Worm (Caenorhabditis elegans): ENCODE results near the gene ZK669.5.

Gene ZK669.5

DNA sequence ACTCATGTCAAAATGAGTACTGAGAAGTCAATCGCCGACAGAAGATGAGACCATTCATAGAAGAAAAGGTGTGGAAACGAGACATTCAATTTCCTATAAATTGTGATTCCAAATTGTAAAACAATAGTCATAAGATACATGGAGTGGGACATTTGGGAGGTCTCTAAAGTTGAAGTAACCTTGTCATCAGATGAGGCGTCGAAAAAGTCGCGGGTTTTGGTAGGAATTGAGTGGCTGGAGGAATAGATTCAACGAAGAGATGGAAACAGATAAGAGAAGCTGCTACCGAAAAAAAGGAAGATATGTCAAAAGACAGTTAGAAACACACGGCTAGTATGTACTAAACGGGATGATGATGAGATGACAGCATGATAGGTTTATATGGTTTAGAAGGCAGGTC is 16.0 kb downstream of the ZK669.5 start:
- no peak for TF ChIP-seq atf-7 (tag; optimal IDR thresholded peaks at IDR 0.05)
- no peak for TF ChIP-seq dpff-1 (tag; optimal IDR thresholded peaks at IDR 0.05)
- no peak for TF ChIP-seq attf-3 (GFP tag; conservative IDR thresholded peaks at IDR 0.05)
- no peak for TF ChIP-seq ceh-100 (GFP tag; IDR thresholded peaks at IDR 0.05)

DNA sequence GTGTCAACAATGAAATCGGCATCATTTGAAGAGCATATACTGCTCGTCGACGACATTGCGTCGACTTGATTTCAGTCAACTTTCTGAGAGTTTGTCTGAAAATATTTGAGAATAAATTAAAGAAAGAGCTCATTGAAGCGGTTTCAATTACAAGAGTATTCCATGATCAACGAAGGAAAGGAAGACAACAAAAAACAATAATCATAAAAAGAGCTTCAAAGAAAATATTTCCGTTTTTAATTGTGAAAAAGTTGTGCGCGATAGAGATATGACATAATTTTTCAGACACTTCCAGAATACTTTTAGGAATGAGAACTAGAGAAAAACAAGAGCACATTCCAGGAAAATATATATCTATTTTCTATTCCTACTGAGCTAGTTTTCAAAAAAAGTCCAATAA is 18.1 kb downstream of the ZK669.5 start, which contains the start of gene spv-1:
Gene spv-1, minus strand, starts transcription at position 101 of the 400 bp plus-strand sequence.
- TF ChIP-seq lsy-27 (tag; optimal IDR thresholded peaks at IDR 0.05; ENCODE audit: borderline replicate concordance, insufficient read depth) (no peak), B0019.2 (GFP tag; conservative IDR thresholded peaks at IDR 0.05) (no peak), ceh-58 (GFP tag; IDR thresholded peaks at IDR 0.05) (no peak), rcor-1 (GFP tag; IDR thresholded peaks at IDR 0.05) (no peak), sea-2 (GFP tag; IDR thresholded peaks at IDR 0.05) (no peak)

DNA sequence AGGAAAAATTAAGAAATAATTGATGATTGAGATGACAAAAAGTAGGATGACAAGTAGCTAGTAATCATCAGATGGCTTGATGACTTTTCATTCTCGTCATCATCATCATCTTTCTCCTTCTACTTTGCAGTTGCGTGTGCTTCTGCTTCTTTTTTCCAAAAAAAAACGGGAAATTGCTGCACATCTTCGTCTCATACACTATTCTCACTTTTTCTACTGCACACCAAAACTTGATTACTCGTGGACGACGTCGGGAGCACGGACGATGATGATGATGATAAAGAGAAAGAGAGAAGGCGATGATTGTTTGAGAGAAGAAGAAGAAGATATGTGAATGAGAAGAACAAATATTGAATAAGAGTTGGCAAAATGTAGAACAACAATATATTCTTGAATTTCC is 25.5 kb downstream of the ZK669.5 start:
- TF ChIP-seq egl-18 (GFP tag; IDR thresholded peaks at IDR 0.05) (no peak), nhr-120 (GFP tag; IDR thresholded peaks at IDR 0.05) (no peak)

DNA sequence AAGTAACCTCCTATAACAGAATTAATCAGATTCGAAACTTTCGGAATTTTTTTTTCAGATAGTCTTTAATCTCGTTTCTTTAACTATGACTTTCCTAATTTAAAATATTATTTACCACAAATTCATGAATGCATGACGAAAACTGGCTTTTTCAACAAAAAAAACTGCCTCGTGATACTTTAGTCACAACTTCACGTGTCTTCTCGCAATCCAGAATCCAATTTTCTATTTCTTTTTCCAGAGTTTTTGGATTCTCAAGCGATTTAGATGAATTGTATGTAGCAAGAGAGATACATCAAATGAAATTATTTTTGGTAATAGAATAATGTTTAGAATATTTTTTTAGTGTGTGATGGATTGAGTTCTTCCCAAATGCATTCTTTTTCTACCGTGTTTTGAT is 26.5 kb downstream of the ZK669.5 start:
- no peak for TF ChIP-seq dpl-1 (GFP tag; optimal IDR thresholded peaks at IDR 0.05)
- no peak for TF ChIP-seq ztf-18 (tag; optimal IDR thresholded peaks at IDR 0.05)
- TF ChIP-seq B0035.1 (tag; optimal IDR thresholded peaks at IDR 0.05) = no peak

DNA sequence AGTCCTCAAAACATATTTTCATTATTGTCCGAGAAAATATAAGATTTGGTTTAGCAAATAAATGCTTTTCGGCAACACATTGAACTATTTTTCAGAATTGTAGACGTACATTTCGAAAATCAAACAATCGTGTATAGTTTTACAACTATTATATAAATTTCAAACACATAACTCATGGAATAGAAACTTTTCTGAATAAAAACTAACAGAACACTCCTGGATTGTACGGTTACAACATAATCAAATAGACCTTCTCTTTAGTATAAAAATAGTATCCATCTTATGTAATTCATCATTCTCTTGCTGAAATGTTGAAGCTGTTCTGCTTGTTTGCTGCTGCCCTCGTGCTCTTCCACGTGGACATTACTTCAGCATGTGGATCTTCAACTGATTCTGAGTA is 35.7 kb downstream of the ZK669.5 start, which contains the start of gene ZK675.4:
Gene ZK675.4, plus strand, starts transcription at position 301 of the 400 bp plus-strand sequence.
- TF ChIP-seq cebp-2 (GFP tag; IDR thresholded peaks at IDR 0.05) (no peak), F52B5.7 (tag; optimal IDR thresholded peaks at IDR 0.05) (no peak), F49E8.2 (tag; optimal IDR thresholded peaks at IDR 0.05; ENCODE audit: insufficient read depth) (no peak), ztf-26 (tag; optimal IDR thresholded peaks at IDR 0.05) (no peak), unc-62 (GFP tag; optimal IDR thresholded peaks at IDR 0.05) (no peak), snpc-4 (GFP tag; optimal IDR thresholded peaks at IDR 0.05) (no peak), snpc-4 (tag; optimal IDR thresholded peaks at IDR 0.05) (no peak), F22D6.2 (tag; optimal IDR thresholded peaks at IDR 0.05) (no peak), Y53G8AR.9 (GFP tag; conservative IDR thresholded peaks at IDR 0.05) (no peak), him-1 (tag; optimal IDR thresholded peaks at IDR 0.05) (no peak)

DNA sequence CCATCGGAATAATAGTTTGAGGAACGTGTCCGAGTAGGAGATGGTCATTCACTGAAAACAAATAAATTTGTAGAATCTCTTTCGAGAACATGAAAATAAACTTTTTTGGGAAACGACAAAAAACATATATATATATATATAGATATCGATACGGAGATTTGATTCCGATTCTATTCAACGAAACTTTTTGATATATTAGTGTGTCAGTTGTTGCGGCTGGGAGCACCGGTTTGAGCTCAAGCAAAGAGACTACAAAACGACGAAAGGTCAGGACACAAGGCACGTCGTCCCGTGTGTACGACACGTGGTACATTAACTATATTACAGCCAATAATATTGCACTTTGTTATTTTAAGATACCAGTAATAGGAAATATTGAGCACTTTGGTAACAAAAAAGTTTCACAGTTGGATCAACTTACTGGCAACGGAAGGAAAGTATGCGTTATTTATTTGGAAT is 39.1 kb downstream of the ZK669.5 start, which contains the start of gene best-23:
Gene best-23, minus strand, starts transcription at position 51 of the 459 bp plus-strand sequence.
- TF ChIP-seq ets-4 (GFP tag; optimal IDR thresholded peaks at IDR 0.05) (no peak), hsf-1 (GFP tag; IDR thresholded peaks at IDR 0.05) (no peak), snpc-3.4 (tag; optimal IDR thresholded peaks at IDR 0.05) (no peak), zim-3 (tag; optimal IDR thresholded peaks at IDR 0.05) (no peak), F23B12.7 (tag; optimal IDR thresholded peaks at IDR 0.05; ENCODE audit: insufficient read depth) (no peak), rpc-1 (optimal IDR thresholded peaks at IDR 0.05) (no peak), rpc-1 (tag; optimal IDR thresholded peaks at IDR 0.05) (no peak), mcd-1 (GFP tag; IDR thresholded peaks at IDR 0.05) (no peak), tbp1 (GFP tag; optimal IDR thresholded peaks at IDR 0.05) (no peak), chd-7 (tag; optimal IDR thresholded peaks at IDR 0.05) (no peak), nfya-1 (tag; optimal IDR thresholded peaks at IDR 0.05; ENCODE audit: borderline replicate concordance, insufficient read depth) (no peak), nhr-80 (tag; optimal IDR thresholded peaks at IDR 0.05) (no peak), snpc-4 (GFP tag; optimal IDR thresholded peaks at IDR 0.05) (no peak), snpc-4 (tag; optimal IDR thresholded peaks at IDR 0.05) (no peak)
